Worm (Caenorhabditis elegans) whole organism, L1 larva: ENCODE measurements around the gene C35D6.4.

ENCODE experiments used
- C16A3.4 ChIP-seq: fragments of 150-350 bp; optimal IDR thresholded peaks from 2 replicates; lab custom pipeline; 2014; ENCODE audit warnings: missing biosample characterization, missing genetic modification characterization
- F16B12.6 ChIP-seq: fragments of 150-350 bp; optimal IDR thresholded peaks from 2 replicates; lab custom pipeline; 2014; ENCODE audit warnings: missing biosample characterization, missing genetic modification characterization
- Y116A8C.19 ChIP-seq: sonication (generic microtip); optimal IDR thresholded peaks from 2 replicates; lab custom pipeline; 2016; ENCODE audit warnings: missing compliant biosample characterization, missing genetic modification characterization, borderline replicate concordance
- aly-2 ChIP-seq: fragments of 150-350 bp; optimal IDR thresholded peaks from 2 replicates; lab custom pipeline; 2014; ENCODE audit warnings: missing biosample characterization, missing genetic modification characterization
- blmp-1 ChIP-seq: fragments of 150-350 bp; optimal IDR thresholded peaks from 2 replicates; lab custom pipeline; 2014; ENCODE audit warnings: missing biosample characterization, missing genetic modification characterization
- ceh-88 ChIP-seq: fragments of 200-800 bp; sonication (Bioruptor generic); IDR thresholded peaks from 2 replicates; pipeline ENCODE4 v1.3.6; 2022; ENCODE audit warnings: missing genetic modification characterization, missing compliant biosample characterization
- dpl-1 ChIP-seq, 3 experiments: fragments of 150-350 bp in 2 of 3; sonication (generic microtip) in 1 of 3; optimal IDR thresholded peaks; 2 replicates each; lab custom pipeline; 2014 to 2017; ENCODE audit warnings: missing biosample characterization in 3 of 3, missing genetic modification characterization in 3 of 3, missing genetic modification reagents in 3 of 3
- dsc-1 ChIP-seq: sonication (generic microtip); optimal IDR thresholded peaks from 2 replicates; lab custom pipeline; 2016; ENCODE audit warnings: mild to moderate bottlenecking, missing genetic modification characterization, missing compliant biosample characterization
- efl-1 ChIP-seq, 4 experiments: fragments of 150-350 bp; optimal IDR thresholded peaks in 3 of 4; peaks in 1 of 4; 1 replicate in 1 of 4; 2 replicates in 3 of 4; lab custom pipeline; 2014; ENCODE audit warnings: missing biosample characterization in 2 of 4, missing genetic modification characterization in 2 of 4, missing genetic modification reagents in 2 of 4
- elt-3 ChIP-seq, 6 experiments: fragments of 150-350 bp in 1 of 6; sonication (generic microtip); optimal IDR thresholded peaks; 2 replicates each; lab custom pipeline; 2017 to 2018; ENCODE audit warnings: missing biosample characterization in 6 of 6, missing genetic modification characterization in 6 of 6, inconsistent platforms in 1 of 6
- fkh-4 ChIP-seq: sonication (generic microtip); optimal IDR thresholded peaks from 2 replicates; lab custom pipeline; 2016; ENCODE audit warnings: missing compliant biosample characterization, missing genetic modification characterization, borderline replicate concordance
- hlh-17 ChIP-seq: fragments of 200-800 bp; sonication (Bioruptor generic); optimal IDR thresholded peaks from 2 replicates; lab custom pipeline; 2018; ENCODE audit warnings: missing genetic modification characterization, mild to moderate bottlenecking, missing compliant biosample characterization, moderate library complexity, borderline replicate concordance
- hlh-4 ChIP-seq: sonication (generic microtip); optimal IDR thresholded peaks from 2 replicates; lab custom pipeline; 2016; ENCODE audit warnings: mild to moderate bottlenecking, missing genetic modification characterization, missing compliant biosample characterization
- hpl-2 ChIP-seq: fragments of 150-350 bp; optimal IDR thresholded peaks from 2 replicates; lab custom pipeline; 2014; ENCODE audit warnings: missing biosample characterization, missing genetic modification reagents, missing genetic modification characterization
- lin-13 ChIP-seq: fragments of 150-350 bp; optimal IDR thresholded peaks from 2 replicates; lab custom pipeline; 2014; ENCODE audit warnings: missing biosample characterization, missing genetic modification reagents, missing genetic modification characterization
- lin-14 ChIP-seq: fragments of 200-800 bp; sonication (Bioruptor generic); optimal IDR thresholded peaks from 2 replicates; lab custom pipeline; 2018; ENCODE audit warnings: mild to moderate bottlenecking, missing genetic modification characterization, moderate library complexity, missing compliant biosample characterization
- lir-3 ChIP-seq: sonication (generic microtip); optimal IDR thresholded peaks from 2 replicates; lab custom pipeline; 2016; ENCODE audit warnings: mild to moderate bottlenecking, missing genetic modification characterization, moderate library complexity, missing compliant biosample characterization; ENCODE audit not compliant: poor library complexity
- lsy-2 ChIP-seq, 2 experiments: fragments of 150-350 bp; optimal IDR thresholded peaks; 2 replicates each; lab custom pipeline; 2014; ENCODE audit warnings: missing biosample characterization in 2 of 2, missing genetic modification characterization in 2 of 2
- mab-9 ChIP-seq: fragments of 200-800 bp; sonication (Bioruptor generic); IDR thresholded peaks from 2 replicates; pipeline ENCODE4 v1.3.6; 2022; ENCODE audit warnings: missing genetic modification reagents, missing genetic modification characterization, missing compliant biosample characterization
- mef-2 ChIP-seq: fragments of 150-350 bp; optimal IDR thresholded peaks from 2 replicates; lab custom pipeline; 2014; ENCODE audit warnings: missing biosample characterization, missing genetic modification characterization
- mep-1 ChIP-seq: fragments of 150-350 bp; optimal IDR thresholded peaks from 2 replicates; lab custom pipeline; 2014; ENCODE audit warnings: missing biosample characterization, missing genetic modification characterization
- nhr-11 ChIP-seq: fragments of 150-350 bp; optimal IDR thresholded peaks from 2 replicates; lab custom pipeline; 2014; ENCODE audit warnings: missing biosample characterization, missing genetic modification characterization
- nhr-12 ChIP-seq: sonication (generic microtip); optimal IDR thresholded peaks from 2 replicates; lab custom pipeline; 2017; ENCODE audit warnings: missing biosample characterization, missing genetic modification characterization
- nhr-19 ChIP-seq: fragments of 200-800 bp; sonication (Bioruptor generic); conservative IDR thresholded peaks from 2 replicates; pipeline ENCODE4 v1.3.6; 2022; ENCODE audit warnings: missing genetic modification characterization, missing compliant biosample characterization
- nhr-20 ChIP-seq: sonication (generic microtip); optimal IDR thresholded peaks from 2 replicates; lab custom pipeline; 2016; ENCODE audit warnings: mild to moderate bottlenecking, missing genetic modification characterization, missing compliant biosample characterization
- nhr-47 ChIP-seq: sonication (generic microtip); optimal IDR thresholded peaks from 2 replicates; lab custom pipeline; 2016; ENCODE audit warnings: mild to moderate bottlenecking, missing genetic modification characterization, moderate library complexity, missing compliant biosample characterization
- nhr-71 ChIP-seq: sonication (generic microtip); optimal IDR thresholded peaks from 2 replicates; lab custom pipeline; 2016; ENCODE audit warnings: mild to moderate bottlenecking, missing genetic modification characterization, moderate library complexity, missing compliant biosample characterization
- nhr-76 ChIP-seq: sonication (generic microtip); optimal IDR thresholded peaks from 2 replicates; lab custom pipeline; 2017; ENCODE audit warnings: missing biosample characterization, missing genetic modification characterization
- nhr-77 ChIP-seq: fragments of 150-350 bp; optimal IDR thresholded peaks from 2 replicates; lab custom pipeline; 2014; ENCODE audit warnings: missing biosample characterization, missing genetic modification characterization
- nhr-85 ChIP-seq: sonication (generic microtip); peaks from one replicate; lab custom pipeline; 2016; ENCODE audit warnings: missing genetic modification characterization, inconsistent platforms, missing compliant biosample characterization
- nhr-90 ChIP-seq: sonication (generic microtip); optimal IDR thresholded peaks from 2 replicates; lab custom pipeline; 2016; ENCODE audit warnings: mild to moderate bottlenecking, missing genetic modification characterization, missing compliant biosample characterization; ENCODE audit not compliant: poor library complexity
- pax-3 ChIP-seq: fragments of 200-800 bp; sonication (Bioruptor generic); optimal IDR thresholded peaks from 2 replicates; lab custom pipeline; 2018; ENCODE audit warnings: mild to moderate bottlenecking, missing genetic modification characterization, moderate library complexity, missing compliant biosample characterization
- pqm-1 ChIP-seq: sonication (generic microtip); optimal IDR thresholded peaks from 3 replicates; lab custom pipeline; 2017; ENCODE audit warnings: missing biosample characterization, missing genetic modification characterization
- rnt-1 ChIP-seq: sonication (generic microtip); optimal IDR thresholded peaks from 2 replicates; lab custom pipeline; 2016; ENCODE audit warnings: mild to moderate bottlenecking, missing genetic modification characterization, moderate library complexity, missing compliant biosample characterization
- snu-23 ChIP-seq: sonication (generic microtip); optimal IDR thresholded peaks from 2 replicates; lab custom pipeline; 2016; ENCODE audit warnings: missing genetic modification characterization, missing compliant biosample characterization
- swsn-7 ChIP-seq: sonication (generic microtip); optimal IDR thresholded peaks from 2 replicates; lab custom pipeline; 2016; ENCODE audit warnings: missing genetic modification characterization, missing compliant biosample characterization
- tbx-2 ChIP-seq: sonication (generic microtip); optimal IDR thresholded peaks from 2 replicates; lab custom pipeline; 2016; ENCODE audit warnings: missing genetic modification characterization, missing compliant biosample characterization
- unc-62 ChIP-seq: fragments of 150-350 bp; optimal IDR thresholded peaks from 2 replicates; lab custom pipeline; 2014; ENCODE audit warnings: missing biosample characterization, missing genetic modification reagents, missing genetic modification characterization
- unc-98 ChIP-seq: fragments of 200-800 bp; sonication (Bioruptor generic); IDR thresholded peaks from 2 replicates; pipeline ENCODE4 v1.3.6; 2022; ENCODE audit warnings: missing genetic modification characterization, missing compliant biosample characterization
- ztf-11 ChIP-seq, 2 experiments: sonication (generic microtip); optimal IDR thresholded peaks; 2 replicates each; lab custom pipeline; 2016 to 2017; ENCODE audit warnings: missing genetic modification characterization in 2 of 2, missing biosample characterization in 1 of 2, missing compliant biosample characterization in 1 of 2

Gene C35D6.4

DNA sequence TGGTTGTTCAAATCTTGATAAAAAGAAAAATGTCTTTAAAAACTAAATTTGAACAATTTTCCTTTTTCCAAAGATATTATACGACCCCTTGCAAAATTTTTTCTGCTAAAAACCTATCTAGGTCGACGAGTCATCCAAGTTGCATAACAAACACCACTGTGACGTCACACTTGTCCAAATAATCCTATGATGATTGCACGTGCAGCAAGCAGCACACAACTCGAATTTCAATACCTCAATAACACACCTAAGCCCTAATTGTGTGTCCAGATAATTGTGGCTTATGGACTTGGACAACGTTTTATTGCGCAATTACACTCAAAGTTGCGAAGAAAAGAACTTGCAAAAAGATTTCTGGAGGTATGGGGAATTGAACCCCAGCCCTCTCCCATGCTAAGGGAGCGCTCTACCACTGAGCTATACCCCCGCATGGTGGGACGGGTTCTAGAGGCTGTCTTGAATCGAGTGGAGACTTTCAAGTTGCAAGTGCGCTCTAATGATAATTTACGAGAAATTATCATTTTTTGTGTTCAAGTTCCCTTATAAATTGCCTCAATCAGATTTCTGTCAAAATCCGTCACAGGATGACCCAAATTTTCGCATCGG is 38.2 kb downstream of the C35D6.4 start (continued):
- TF ChIP-seq ceh-88 (GFP tag; lab: Robert Waterston, UW) = no peak

DNA sequence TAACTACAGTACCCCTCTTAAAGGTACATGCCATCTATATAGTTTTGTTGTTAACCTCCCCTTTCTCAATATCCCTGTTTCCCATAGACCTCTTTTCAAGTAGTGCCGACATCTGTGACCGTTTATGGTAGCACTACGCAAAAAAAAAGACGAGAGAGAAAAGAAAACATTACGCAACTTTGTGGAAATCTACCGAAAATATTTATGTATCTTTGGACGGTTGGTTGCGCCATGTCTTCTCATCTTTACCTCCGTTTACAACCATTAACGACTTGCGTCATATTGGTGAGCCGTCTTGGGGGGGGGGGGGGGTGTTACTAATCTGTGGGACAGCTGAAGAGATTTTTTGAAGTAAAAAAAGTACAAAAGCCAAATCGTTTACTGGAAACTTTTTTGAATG is 40.7 kb downstream of the C35D6.4 start:
- TF ChIP-seq blmp-1 (tag; lab: Kevin White, UChicago) = peak; percentile 6
- no peak for TF ChIP-seq nhr-11

DNA sequence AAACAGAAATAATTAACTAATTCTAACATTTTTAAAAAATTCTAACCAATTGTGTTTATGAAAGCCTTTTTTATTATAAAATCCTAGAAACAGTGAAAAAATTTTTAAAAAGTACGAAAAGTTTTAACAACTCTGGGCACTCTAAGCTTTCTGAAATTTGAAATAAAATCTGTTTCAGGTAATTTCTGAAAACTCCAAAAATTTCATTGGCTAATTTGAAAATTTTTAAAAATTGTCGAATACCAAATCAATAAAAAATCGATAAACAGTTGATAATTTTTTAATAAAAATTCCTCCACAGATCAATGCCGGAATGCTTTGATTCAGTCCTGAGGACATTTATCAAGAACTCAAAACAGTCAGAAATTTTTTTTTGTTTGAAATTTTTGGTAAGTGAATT is 42.9 kb downstream of the C35D6.4 start, which contains the start of gene Y65A5A.24:
Gene Y65A5A.24 (plus strand): TSS at position 301 of the 400 bp plus-strand sequence.
- TF ChIP-seq hpl-2 (GFP tag; lab: Kevin White, UChicago) = no peak
- no peak for TF ChIP-seq lsy-2 (tag; optimal IDR thresholded peaks at IDR 0.05; lab: Kevin White, UChicago)

DNA sequence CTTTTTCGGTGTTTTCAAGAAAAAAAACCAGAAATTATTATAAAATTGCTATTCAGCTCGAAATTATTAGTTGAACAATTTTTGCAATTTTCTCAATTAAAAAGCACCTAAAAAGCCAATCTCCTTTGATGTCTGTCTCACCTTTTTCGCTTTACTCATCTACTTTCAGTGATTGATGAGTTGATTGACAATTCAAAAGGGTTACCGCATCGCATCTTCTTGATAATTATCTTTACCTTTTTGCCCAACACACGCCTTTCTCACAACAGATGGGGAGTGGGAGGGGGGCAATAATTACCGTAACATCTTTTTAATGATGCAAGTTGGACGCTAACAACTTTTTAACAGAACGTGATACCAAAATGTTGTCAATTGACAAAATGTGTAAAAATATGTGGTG is 45.9 kb downstream of the C35D6.4 start:
- peak in 1 of 6 experiments; percentile 20 for TF ChIP-seq elt-3 (tag; optimal IDR thresholded peaks at IDR 0.05; lab: Kevin White, UChicago)
- TF ChIP-seq Y116A8C.19 = no peak
- peak; percentile 2 for TF ChIP-seq nhr-71 (tag; lab: Kevin White, UChicago)
- TF ChIP-seq nhr-85 (tag; lab: Kevin White, UChicago) = peak; percentile 84
- no peak for TF ChIP-seq lin-13
- TF ChIP-seq mab-9 (GFP tag; lab: Robert Waterston, UW) = no peak
- TF ChIP-seq rnt-1 (tag; lab: Kevin White, UChicago) = peak; percentile 34
- peak; percentile 58 for TF ChIP-seq blmp-1 (tag; lab: Kevin White, UChicago)
- no peak for TF ChIP-seq nhr-76
- no peak for TF ChIP-seq fkh-4 (tag; lab: Kevin White, UChicago)
- TF ChIP-seq mep-1 (tag; lab: Kevin White, UChicago) = peak; percentile 22
- TF ChIP-seq nhr-12 (tag; lab: Kevin White, UChicago) = no peak
- TF ChIP-seq unc-98 = no peak
- TF ChIP-seq snu-23 (GFP tag; lab: Kevin White, UChicago) = peak; percentile 39
- TF ChIP-seq ztf-11 (tag; optimal IDR thresholded peaks at IDR 0.05; lab: Kevin White, UChicago) = no peak
- peak; percentile 40 for TF ChIP-seq lin-14
- no peak for TF ChIP-seq nhr-20 (tag; lab: Kevin White, UChicago)
- TF ChIP-seq lir-3 (tag; lab: Kevin White, UChicago) = no peak

DNA sequence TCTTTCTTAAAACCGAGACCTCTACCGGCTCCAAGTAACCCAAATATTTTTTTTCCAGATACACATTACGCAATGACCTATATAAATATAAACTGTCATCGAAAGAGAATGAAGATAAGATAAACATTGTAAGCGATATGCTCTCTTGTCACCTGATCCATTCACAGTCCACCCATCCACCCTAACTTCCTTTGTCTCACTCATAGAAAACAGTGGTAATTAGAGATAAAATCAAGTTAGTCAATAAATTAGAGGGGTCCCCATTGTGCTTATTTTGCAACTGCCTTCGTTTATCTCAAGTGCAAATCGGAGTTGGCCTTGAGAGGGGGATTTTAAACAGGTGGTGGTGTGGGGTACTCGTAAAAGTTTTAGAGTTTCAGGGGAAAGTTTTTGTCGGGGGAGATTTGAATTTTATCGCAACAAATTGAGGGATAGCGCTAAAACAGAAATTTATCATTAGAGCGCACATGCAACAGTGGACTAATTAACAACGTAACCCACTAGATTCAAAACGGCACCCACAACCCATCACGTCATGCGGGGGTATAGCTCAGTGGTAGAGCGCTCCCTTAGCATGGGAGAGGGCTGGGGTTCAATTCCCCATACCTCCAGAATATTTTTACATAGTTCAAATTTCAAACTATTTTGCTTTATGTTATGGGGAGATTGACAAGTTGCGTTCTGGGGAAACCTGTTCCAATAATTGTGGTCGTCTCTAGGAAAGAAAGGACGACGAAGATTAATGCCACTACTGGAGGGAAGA is 47.2 kb downstream of the C35D6.4 start:
- no peak for TF ChIP-seq swsn-7 (tag; lab: Kevin White, UChicago)
- no peak for TF ChIP-seq C16A3.4 (tag; lab: Kevin White, UChicago)
- TF ChIP-seq nhr-71 (tag; lab: Kevin White, UChicago) = peak; percentile 41
- TF ChIP-seq F16B12.6 (tag; lab: Kevin White, UChicago) = no peak
- no peak for TF ChIP-seq pax-3 (tag; lab: Kevin White, UChicago)
- TF ChIP-seq dsc-1 = peak; percentile 39
- peak; percentile 23 for TF ChIP-seq nhr-47
- no peak for TF ChIP-seq mef-2
- no peak for TF ChIP-seq unc-98
- 0 out of 2 replicates have a peak, but pooled peaks have one; percentile 20 for TF ChIP-seq nhr-19 (GFP tag; lab: Robert Waterston, UW)
- peak; percentile 26 for TF ChIP-seq blmp-1 (tag; lab: Kevin White, UChicago)
- peak; percentile 24 for TF ChIP-seq lin-14
- no peak for TF ChIP-seq unc-62 (GFP tag; lab: Kevin White, UChicago)
- no peak for TF ChIP-seq tbx-2 (tag; lab: Kevin White, UChicago)
- peak in 1 of 2 experiments; percentile 12 for TF ChIP-seq efl-1 (optimal IDR thresholded peaks at IDR 0.05; lab: Kevin White, UChicago)
- peak in 1 of 2 experiments; percentile 90 for TF ChIP-seq efl-1 (GFP tag; optimal IDR thresholded peaks at IDR 0.05 in 1 of 2; lab: Kevin White, UChicago)
- TF ChIP-seq mep-1 (tag; lab: Kevin White, UChicago) = no peak
- TF ChIP-seq dpl-1 (GFP tag; optimal IDR thresholded peaks at IDR 0.05; lab: Kevin White, UChicago) = peak in 1 of 3 experiments; percentile 6
- TF ChIP-seq nhr-90 (tag; lab: Kevin White, UChicago) = peak; percentile 39
- peak; percentile 4 for TF ChIP-seq nhr-20 (tag; lab: Kevin White, UChicago)
- TF ChIP-seq hlh-17 = no peak
- peak; percentile 94 for TF ChIP-seq nhr-85 (tag; lab: Kevin White, UChicago)
- TF ChIP-seq mab-9 (GFP tag; lab: Robert Waterston, UW) = 0 out of 2 replicates have a peak, but pooled peaks have one; percentile 20
- TF ChIP-seq pqm-1 (tag; lab: Kevin White, UChicago) = no peak
- TF ChIP-seq snu-23 (GFP tag; lab: Kevin White, UChicago) = peak; percentile 21
- no peak for TF ChIP-seq aly-2 (tag; lab: Kevin White, UChicago)
- peak; percentile 26 for TF ChIP-seq rnt-1 (tag; lab: Kevin White, UChicago)
- no peak for TF ChIP-seq hlh-4 (tag; lab: Kevin White, UChicago)
- TF ChIP-seq nhr-77 = no peak
- TF ChIP-seq, all 84 proteins: peak for 14
